Worm (Caenorhabditis elegans) whole organism, L4/young adult: ENCODE results near the gene dnj-11.

ENCODE experiments used
- dao-5 ChIP-seq: sonication (generic microtip); optimal IDR thresholded peaks from 2 replicates; lab custom pipeline; 2016; ENCODE audit warnings: missing genotype, missing genetic modification characterization, moderate library complexity, missing compliant biosample characterization
- him-1 ChIP-seq: sonication (generic microtip); optimal IDR thresholded peaks from 2 replicates; lab custom pipeline; 2016; ENCODE audit warnings: missing genotype, missing genetic modification reagents, missing genetic modification characterization, missing compliant biosample characterization

DNA sequence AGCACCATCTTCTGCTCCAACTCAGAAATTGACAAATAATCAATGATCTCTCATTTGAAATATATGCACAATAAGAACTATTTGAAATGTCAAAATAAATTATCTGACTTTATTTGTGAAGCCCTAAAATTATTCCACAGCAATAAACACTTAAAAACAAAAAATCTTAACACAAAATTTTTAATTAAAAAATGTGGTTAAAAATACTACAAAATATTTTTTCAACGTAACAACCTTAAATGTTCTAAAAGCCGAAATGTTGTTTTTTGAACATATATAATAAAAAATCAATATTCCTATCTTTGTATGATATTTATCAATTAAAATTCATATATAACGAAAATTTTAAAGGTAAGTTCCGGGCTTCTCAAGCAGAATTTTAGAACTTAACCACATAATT is 13.8 kb downstream of the dnj-11 start, which contains the start of gene F38A5.8:
- TF ChIP-seq him-1 (tag; lab: Kevin White, UChicago) (no peak), dao-5 (tag; lab: Kevin White, UChicago) (no peak)
